Worm (Caenorhabditis elegans) whole organism, L3 larva: Measurements from ENCODE around the gene ZK121.2.

Experiments used
- R02D3.7 ChIP-seq: fragments of 150-350 bp; optimal IDR thresholded peaks from 2 replicates; lab custom pipeline; 2014; ENCODE audit warnings: missing biosample characterization, missing genetic modification characterization
- ceh-82 ChIP-seq: fragments of 150-350 bp; optimal IDR thresholded peaks from 2 replicates; lab custom pipeline; 2014; ENCODE audit warnings: missing biosample characterization, missing genetic modification characterization
- elt-2 ChIP-seq: sonication (generic microtip); optimal IDR thresholded peaks from 2 replicates; lab custom pipeline; 2016; ENCODE audit warnings: missing genetic modification reagents, mild to moderate bottlenecking, missing genetic modification characterization, missing compliant biosample characterization
- elt-3 ChIP-seq, 3 experiments: fragments of 150-350 bp in 1 of 3; sonication (generic microtip) in 2 of 3; optimal IDR thresholded peaks; 2 replicates in 2 of 3; 4 replicates in 1 of 3; lab custom pipeline; 2014 to 2017; ENCODE audit warnings: missing biosample characterization in 3 of 3, missing genetic modification characterization in 3 of 3
- fos-1 ChIP-seq: fragments of 150-350 bp; optimal IDR thresholded peaks from 2 replicates; lab custom pipeline; 2014; ENCODE audit warnings: missing biosample characterization, missing genetic modification characterization
- jun-1 ChIP-seq: fragments of 150-350 bp; optimal IDR thresholded peaks from 2 replicates; lab custom pipeline; 2014; ENCODE audit warnings: missing biosample characterization, missing genetic modification reagents, missing genetic modification characterization
- lin-39 ChIP-seq: fragments of 150-350 bp; optimal IDR thresholded peaks from 2 replicates; lab custom pipeline; 2018; ENCODE audit warnings: missing biosample characterization, missing genetic modification reagents, missing genetic modification characterization
- lsy-12 ChIP-seq: sonication (generic microtip); optimal IDR thresholded peaks from 2 replicates; lab custom pipeline; 2016; ENCODE audit warnings: mild to moderate bottlenecking, missing genetic modification characterization, missing compliant biosample characterization
- nhr-11 ChIP-seq: fragments of 150-350 bp; optimal IDR thresholded peaks from 2 replicates; lab custom pipeline; 2014; ENCODE audit warnings: missing biosample characterization, missing genetic modification characterization
- snpc-4 ChIP-seq: fragments of 150-350 bp; optimal IDR thresholded peaks from 2 replicates; lab custom pipeline; 2014; ENCODE audit warnings: missing biosample characterization, missing genetic modification characterization
- unc-62 ChIP-seq: fragments of 150-350 bp; sonication (generic microtip); optimal IDR thresholded peaks from 4 replicates; lab custom pipeline; 2014; ENCODE audit warnings: missing biosample characterization, missing genetic modification reagents, missing genetic modification characterization

ce11 chrIII:5343555-5343954 lies 2.1 kb downstream of the ZK121.2 start:
- TF ChIP-seq nhr-11 (tag; lab: Kevin White, UChicago) = no peak
- TF ChIP-seq snpc-4 (tag; lab: Kevin White, UChicago) = no peak
- no peak for TF ChIP-seq fos-1 (tag; lab: Kevin White, UChicago)
- no peak for TF ChIP-seq jun-1 (tag; lab: Kevin White, UChicago)
- TF ChIP-seq lin-39 (tag; lab: Kevin White, UChicago) = no peak
- TF ChIP-seq elt-3 (tag; optimal IDR thresholded peaks at IDR 0.05; lab: Kevin White, UChicago) = no peak
- TF ChIP-seq unc-62 (GFP tag; lab: Kevin White, UChicago) = no peak
- TF ChIP-seq R02D3.7 (tag; lab: Kevin White, UChicago) = no peak
- TF ChIP-seq ceh-82 = no peak
- no peak for TF ChIP-seq lsy-12 (tag; lab: Kevin White, UChicago)
- TF ChIP-seq elt-2 (tag; lab: Kevin White, UChicago) = no peak
